Worm (Caenorhabditis elegans): Measurements from ENCODE around the gene M03A1.3.

ce11 chrII:4543568-4543967, 14.0 kb upstream of the M03A1.3 start, which contains the start of gene sra-34:
- TF ChIP-seq fkh-10 (GFP tag; optimal IDR thresholded peaks at IDR 0.05) = no peak
- no peak for TF ChIP-seq ceh-28 (tag; optimal IDR thresholded peaks at IDR 0.05)
- no peak for TF ChIP-seq lin-39 (tag; optimal IDR thresholded peaks at IDR 0.05)
- TF ChIP-seq tbx-2 (tag; optimal IDR thresholded peaks at IDR 0.05) = no peak
- TF ChIP-seq ceh-16 (tag; optimal IDR thresholded peaks at IDR 0.05) = no peak
- TF ChIP-seq nhr-67 (tag; optimal IDR thresholded peaks at IDR 0.05) = no peak
